Fruit fly (Drosophila melanogaster): Measurements from ENCODE around the gene kz.

- TF ChIP-seq Smox (GFP tag; optimal IDR thresholded peaks at IDR 0.05), result no peak
- TF ChIP-seq Hr38 (GFP tag; optimal IDR thresholded peaks at IDR 0.05), result no peak
- TF ChIP-seq CG6854 (GFP tag; optimal IDR thresholded peaks at IDR 0.05), result no peak
- no peak for TF ChIP-seq Ets96B (tag; optimal IDR thresholded peaks at IDR 0.05)
- TF ChIP-seq CG3919 (GFP tag; optimal IDR thresholded peaks at IDR 0.05), result no peak
- TF ChIP-seq CG15336 (GFP tag; IDR thresholded peaks at IDR 0.05), result no peak
- TF ChIP-seq Hr4 (GFP tag; optimal IDR thresholded peaks at IDR 0.05), result no peak
- TF ChIP-seq topi (GFP tag; optimal IDR thresholded peaks at IDR 0.05), result no peak
- TF ChIP-seq Lpt (GFP tag; optimal IDR thresholded peaks at IDR 0.05), result no peak
- TF ChIP-seq Eip75B (GFP tag; optimal IDR thresholded peaks at IDR 0.05), result no peak
- no peak for TF ChIP-seq CG3032 (tag; optimal IDR thresholded peaks at IDR 0.05)
- no peak for TF ChIP-seq CG11762 (GFP tag; optimal IDR thresholded peaks at IDR 0.05; ENCODE audit: insufficient read depth)
Observed at dm6 chrX:2219246-2219645, 22.6 kb downstream of the kz start.
